Worm (Caenorhabditis elegans) whole organism, midembryonic: ENCODE results near the gene F46H5.11.
A peak's percentile ranks its signal among the peaks of the same experiment; 100 is the strongest.

Experiments used
- T22C8.4 ChIP-seq: fragments of 200-800 bp; sonication (Bioruptor generic); IDR thresholded peaks from 2 replicates; pipeline ENCODE4 v1.3.6; 2022; ENCODE audit warnings: missing genetic modification characterization, missing compliant biosample characterization
- cog-1 ChIP-seq: sonication (generic microtip); optimal IDR thresholded peaks from 2 replicates; lab custom pipeline; 2016; ENCODE audit warnings: missing genetic modification characterization, missing compliant biosample characterization
- flt-1 ChIP-seq: fragments of 200-800 bp; sonication (Bioruptor generic); IDR thresholded peaks from 2 replicates; pipeline ENCODE4 v1.3.6; 2022; ENCODE audit warnings: missing genetic modification characterization, missing compliant biosample characterization
- klf-2 ChIP-seq: fragments of 200-800 bp; sonication (Bioruptor generic); conservative IDR thresholded peaks from 2 replicates; pipeline ENCODE4 v1.3.6; 2022; ENCODE audit warnings: missing genetic modification reagents, missing genetic modification characterization, missing compliant biosample characterization
- med-1 ChIP-seq: sonication (generic microtip); optimal IDR thresholded peaks from 2 replicates; lab custom pipeline; 2017; ENCODE audit warnings: missing genetic modification characterization, mild to moderate bottlenecking, missing compliant biosample characterization, antibody characterized with exemption, missing genetic modification reagents; ENCODE audit not compliant: insufficient read depth
- ref-1 ChIP-seq: fragments of 200-800 bp; sonication (Bioruptor generic); conservative IDR thresholded peaks from 2 replicates; pipeline ENCODE4 v1.3.6; 2022; ENCODE audit warnings: missing genetic modification reagents, missing genetic modification characterization, missing compliant biosample characterization
- tab-1 ChIP-seq: fragments of 200-800 bp; sonication (Bioruptor generic); IDR thresholded peaks from 2 replicates; pipeline ENCODE4 v1.3.6; 2022; ENCODE audit warnings: missing genetic modification characterization, missing compliant biosample characterization
- ztf-23 ChIP-seq: fragments of 200-800 bp; sonication (Bioruptor generic); IDR thresholded peaks from 2 replicates; pipeline ENCODE4 v1.3.6; 2022; ENCODE audit warnings: missing genetic modification reagents, missing genetic modification characterization, missing compliant biosample characterization
- ztf-29 ChIP-seq: fragments of 200-800 bp; sonication (Bioruptor generic); IDR thresholded peaks from 2 replicates; pipeline ENCODE4 v1.3.6; 2022; ENCODE audit warnings: missing genetic modification reagents, missing genetic modification characterization, missing compliant biosample characterization

The F46H5.11 gene

DNA sequence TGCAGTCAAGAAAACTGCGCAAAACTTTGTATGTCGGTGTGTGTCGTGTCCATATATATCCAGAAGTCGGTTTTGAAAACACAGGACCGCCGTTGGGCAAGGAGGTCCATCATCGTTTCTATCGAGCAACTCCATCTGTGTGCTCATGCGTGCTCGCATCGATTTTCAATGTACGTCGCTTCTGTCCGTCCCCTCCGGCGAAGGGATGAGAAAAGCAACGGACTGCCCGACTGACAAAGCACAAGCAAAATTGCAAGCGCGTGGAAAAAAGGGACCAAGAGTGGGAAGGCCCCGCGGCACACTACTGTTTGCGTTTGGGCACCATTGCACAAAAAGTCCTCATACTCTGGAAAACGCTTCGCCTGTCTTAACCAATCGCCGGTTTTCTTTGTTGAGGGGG, 49.5 kb downstream of the F46H5.11 start:
- no peak for TF ChIP-seq klf-2 (GFP tag; lab: Robert Waterston, UW)
- no peak; the same call in 1 of the 2 replicates for TF ChIP-seq tab-1 (GFP tag; lab: Robert Waterston, UW)
- TF ChIP-seq T22C8.4 = 0 out of 2 replicates have a peak, but pooled peaks have one; percentile 11

DNA sequence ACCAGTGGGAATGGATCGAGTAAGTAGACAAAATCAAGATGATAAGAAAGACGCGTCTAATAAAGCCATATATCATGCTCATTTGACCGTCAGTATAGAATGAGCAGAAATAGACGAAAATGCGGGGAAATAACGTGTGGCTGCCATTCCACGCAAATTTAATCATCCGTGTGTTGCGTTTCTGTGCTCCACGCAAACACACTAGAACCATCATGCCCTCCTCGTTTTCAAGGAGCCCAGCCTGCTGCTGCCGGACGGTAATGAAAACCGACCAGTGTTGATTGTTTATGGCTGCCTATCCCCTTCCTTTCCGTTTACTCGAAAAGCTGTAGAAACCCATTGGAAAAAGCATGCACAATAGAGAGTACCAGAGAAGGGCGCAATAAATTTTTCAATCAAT, 51.7 kb downstream of the F46H5.11 start:
- no peak for TF ChIP-seq flt-1 (GFP tag; lab: Robert Waterston, UW)
- TF ChIP-seq ref-1 (GFP tag; lab: Robert Waterston, UW) = no peak
- no peak for TF ChIP-seq med-1 (GFP tag; lab: Kevin White, UChicago)
- TF ChIP-seq ztf-29 = no peak
- no peak for TF ChIP-seq klf-2 (GFP tag; lab: Robert Waterston, UW)
- no peak for TF ChIP-seq tab-1 (GFP tag; lab: Robert Waterston, UW)
- no peak for TF ChIP-seq ztf-23 (GFP tag; lab: Robert Waterston, UW)
- TF ChIP-seq cog-1 (tag; lab: Kevin White, UChicago) = no peak
- no peak for TF ChIP-seq T22C8.4
